Fruit fly (Drosophila melanogaster) whole organism, embryonic: ENCODE results near the gene CG7377.
A peak's percentile ranks its signal among the peaks of the same experiment; 100 is the strongest.

ENCODE experiments used
- Atf3 ChIP-seq: fragments of 200-800 bp; sonication (Bioruptor generic); optimal IDR thresholded peaks from 3 replicates; lab custom pipeline; 2016; ENCODE audit warnings: missing biosample characterization, missing genetic modification characterization
- B-H2 ChIP-seq: fragments of 200-800 bp; sonication (Bioruptor generic); optimal IDR thresholded peaks from 2 replicates; lab custom pipeline; 2018; ENCODE audit warnings: missing biosample characterization, mild to moderate bottlenecking, missing genetic modification characterization
- BEAF-32 ChIP-seq: fragments of 200-800 bp; sonication (Bioruptor generic); optimal IDR thresholded peaks from 3 replicates; lab custom pipeline; 2017; ENCODE audit warnings: missing biosample characterization, missing genetic modification characterization, mild to moderate bottlenecking, moderate library complexity, missing genetic modification reagents
- CG12236 ChIP-seq: fragments of 200-800 bp; sonication (Bioruptor generic); optimal IDR thresholded peaks from 2 replicates; lab custom pipeline; 2016; ENCODE audit warnings: missing biosample characterization, missing genetic modification characterization
- CG1233 ChIP-seq: fragments of 200-800 bp; sonication (Bioruptor generic); optimal IDR thresholded peaks from 4 replicates; lab custom pipeline; 2018; ENCODE audit warnings: missing biosample characterization, mild to moderate bottlenecking, missing genetic modification characterization
- CG16813 ChIP-seq: fragments of 200-800 bp; sonication (Bioruptor generic); IDR thresholded peaks from 3 replicates; pipeline ENCODE4 v1.3.6; 2022; ENCODE audit warnings: missing biosample characterization, missing genetic modification characterization; ENCODE audit not compliant: partially characterized antibody
- CG16815 ChIP-seq: fragments of 200-800 bp; sonication (Bioruptor generic); optimal IDR thresholded peaks from 3 replicates; lab custom pipeline; 2017; ENCODE audit warnings: missing biosample characterization, mild to moderate bottlenecking, missing genetic modification characterization
- CG4730 ChIP-seq: fragments of 200-800 bp; sonication (Bioruptor generic); IDR thresholded peaks from 2 replicates; pipeline ENCODE4 v1.3.6; 2022; ENCODE audit warnings: missing biosample characterization, missing genetic modification characterization
- CG8290 ChIP-seq, 3 experiments: fragments of 200-800 bp; sonication (Bioruptor generic); optimal IDR thresholded peaks; 2 replicates each; lab custom pipeline; 2016 to 2019; ENCODE audit warnings: missing biosample characterization in 3 of 3, missing genetic modification characterization in 3 of 3, mild to moderate bottlenecking in 2 of 3, moderate library complexity in 1 of 3
- CG8924 ChIP-seq: fragments of 200-800 bp; optimal IDR thresholded peaks from 3 replicates; lab custom pipeline; 2019; ENCODE audit warnings: missing biosample characterization, mild to moderate bottlenecking, missing genetic modification characterization, moderate library complexity
- CG9932 ChIP-seq: fragments of 200-800 bp; sonication (Bioruptor generic); IDR thresholded peaks from 2 replicates; pipeline ENCODE4 v1.3.6; 2022; ENCODE audit warnings: missing biosample characterization, missing genetic modification characterization
- D19A ChIP-seq: fragments of 200-800 bp; optimal IDR thresholded peaks from 3 replicates; lab custom pipeline; 2019; ENCODE audit warnings: missing biosample characterization, mild to moderate bottlenecking, missing genetic modification characterization, moderate library complexity
- H2.0 ChIP-seq: fragments of 200-800 bp; sonication (Bioruptor generic); IDR thresholded peaks from 2 replicates; pipeline ENCODE4 v1.3.6; 2022; ENCODE audit warnings: missing biosample characterization, missing genetic modification characterization
- Hand ChIP-seq: fragments of 200-800 bp; sonication (Bioruptor generic); optimal IDR thresholded peaks from 2 replicates; lab custom pipeline; 2017; ENCODE audit warnings: mild to moderate bottlenecking, missing biosample characterization, missing genetic modification reagents, missing genetic modification characterization
- Hr3 ChIP-seq: fragments of 200-800 bp; sonication (Bioruptor generic); optimal IDR thresholded peaks from 3 replicates; lab custom pipeline; 2016; ENCODE audit warnings: missing biosample characterization, missing genetic modification characterization
- Neu2 ChIP-seq: fragments of 200-800 bp; sonication (Bioruptor generic); optimal IDR thresholded peaks from 3 replicates; lab custom pipeline; 2016; ENCODE audit warnings: missing biosample characterization, missing genetic modification characterization, borderline replicate concordance
- Nf-YB ChIP-seq: fragments of 200-800 bp; sonication (Bioruptor generic); optimal IDR thresholded peaks from 3 replicates; lab custom pipeline; 2019; ENCODE audit warnings: missing biosample characterization, mild to moderate bottlenecking, missing genetic modification characterization, moderate library complexity
- NfI ChIP-seq: fragments of 200-800 bp; sonication (Bioruptor generic); optimal IDR thresholded peaks from 3 replicates; lab custom pipeline; 2018; ENCODE audit warnings: missing biosample characterization, mild to moderate bottlenecking, missing genetic modification characterization, moderate library complexity
- Sox100B ChIP-seq: fragments of 200-800 bp; sonication (Bioruptor generic); optimal IDR thresholded peaks from 3 replicates; lab custom pipeline; 2018; ENCODE audit warnings: missing biosample characterization, mild to moderate bottlenecking, missing genetic modification characterization
- Trl ChIP-seq, 3 experiments: fragments of >200 bp in 2 of 3; fragments of 200-800 bp in 1 of 3; sonication (Bioruptor generic) in 1 of 3; optimal IDR thresholded peaks; 2 replicates in 1 of 3; 3 replicates in 2 of 3; lab custom pipeline; 2016 to 2017; ENCODE audit warnings: missing biosample characterization in 1 of 3, missing genetic modification characterization in 1 of 3
- amos ChIP-seq: fragments of 200-800 bp; sonication (Bioruptor generic); IDR thresholded peaks from 2 replicates; pipeline ENCODE4 v1.3.6; 2022; ENCODE audit warnings: missing biosample characterization, missing genetic modification characterization; ENCODE audit not compliant: partially characterized antibody
- cad ChIP-seq: fragments of >200 bp; optimal IDR thresholded peaks from 2 replicates; lab custom pipeline; 2017; ENCODE audit warnings: missing biosample characterization, missing genetic modification characterization
- ci ChIP-seq: fragments of 200-800 bp; sonication (Bioruptor generic); IDR thresholded peaks from 3 replicates; pipeline ENCODE4 v1.3.6; 2022; ENCODE audit warnings: missing biosample characterization, missing genetic modification characterization
- dimm ChIP-seq: fragments of 200-800 bp; sonication (Bioruptor generic); IDR thresholded peaks from 2 replicates; pipeline ENCODE4 v1.3.6; 2022; ENCODE audit warnings: missing biosample characterization, missing genetic modification characterization
- esg ChIP-seq: fragments of 200-800 bp; sonication (Bioruptor generic); conservative IDR thresholded peaks from 2 replicates; pipeline ENCODE4 v1.3.6; 2022; ENCODE audit warnings: missing biosample characterization, missing genetic modification characterization
- fd102C ChIP-seq: fragments of 200-800 bp; sonication (Bioruptor generic); optimal IDR thresholded peaks from 2 replicates; lab custom pipeline; 2018; ENCODE audit warnings: missing biosample characterization, mild to moderate bottlenecking, missing genetic modification characterization, moderate library complexity
- fru ChIP-seq: fragments of >200 bp; optimal IDR thresholded peaks from 2 replicates; lab custom pipeline; 2017
- gce ChIP-seq: fragments of 200-800 bp; sonication (Bioruptor generic); IDR thresholded peaks from 3 replicates; pipeline ENCODE4 v1.3.6; 2022; ENCODE audit warnings: missing biosample characterization, missing genetic modification characterization
- gt ChIP-seq: fragments of 200-800 bp; sonication (Bioruptor generic); IDR thresholded peaks from 2 replicates; pipeline ENCODE4 v1.3.6; 2022; ENCODE audit warnings: missing biosample characterization, missing genetic modification characterization
- hb ChIP-seq: fragments of 200-800 bp; sonication (Bioruptor generic); IDR thresholded peaks from 3 replicates; pipeline ENCODE4 v1.3.6; 2022; ENCODE audit warnings: missing biosample characterization, missing genetic modification characterization; ENCODE audit not compliant: partially characterized antibody
- insv ChIP-seq, 2 experiments: fragments of 200-800 bp; sonication (Bioruptor generic); optimal IDR thresholded peaks; 3 replicates each; lab custom pipeline; 2016 to 2018; ENCODE audit warnings: missing biosample characterization in 2 of 2, missing genetic modification characterization in 2 of 2
- jumu ChIP-seq: fragments of 200-800 bp; sonication (Bioruptor generic); optimal IDR thresholded peaks from 3 replicates; lab custom pipeline; 2016; ENCODE audit warnings: missing biosample characterization, missing genetic modification characterization
- kni ChIP-seq: fragments of 200-800 bp; sonication (Bioruptor generic); optimal IDR thresholded peaks from 3 replicates; lab custom pipeline; 2017; ENCODE audit warnings: mild to moderate bottlenecking, missing biosample characterization, missing genetic modification reagents, missing genetic modification characterization
- lov ChIP-seq, 2 experiments: fragments of 200-800 bp in 1 of 2; fragments of >200 bp in 1 of 2; sonication (Bioruptor generic) in 1 of 2; IDR thresholded peaks in 1 of 2; optimal IDR thresholded peaks in 1 of 2; 2 replicates in 1 of 2; 3 replicates in 1 of 2; pipeline versions ENCODE4 v1.3.6 to Lab custom; 2017 to 2022; ENCODE audit warnings: missing biosample characterization in 1 of 2, missing genetic modification characterization in 1 of 2
- nerfin-1 ChIP-seq: fragments of 200-800 bp; sonication (Bioruptor generic); optimal IDR thresholded peaks from 3 replicates; lab custom pipeline; 2019; ENCODE audit warnings: missing biosample characterization, mild to moderate bottlenecking, missing genetic modification characterization, moderate library complexity
- nom ChIP-seq: fragments of 200-800 bp; sonication (Bioruptor generic); optimal IDR thresholded peaks from 2 replicates; lab custom pipeline; 2017; ENCODE audit warnings: missing biosample characterization, missing genetic modification characterization, mild to moderate bottlenecking, moderate library complexity, missing genetic modification reagents
- odd ChIP-seq: fragments of 200-800 bp; sonication (Bioruptor generic); optimal IDR thresholded peaks from 2 replicates; lab custom pipeline; 2017; ENCODE audit warnings: missing biosample characterization, mild to moderate bottlenecking, missing genetic modification characterization
- pb ChIP-seq: fragments of 200-800 bp; sonication (Bioruptor generic); optimal IDR thresholded peaks from 3 replicates; lab custom pipeline; 2016; ENCODE audit warnings: missing biosample characterization, missing genetic modification characterization
- ro ChIP-seq: fragments of 200-800 bp; sonication (Bioruptor generic); IDR thresholded peaks from 2 replicates; pipeline ENCODE4 v1.3.6; 2022; ENCODE audit warnings: missing biosample characterization, missing genetic modification characterization
- sc ChIP-seq, 3 experiments: fragments of >200 bp in 2 of 3; fragments of 200-800 bp in 1 of 3; sonication (Bioruptor generic) in 1 of 3; optimal IDR thresholded peaks; 2 replicates in 2 of 3; 3 replicates in 1 of 3; lab custom pipeline; 2017; ENCODE audit warnings: mild to moderate bottlenecking in 1 of 3, missing biosample characterization in 1 of 3, missing genetic modification characterization in 1 of 3, missing genetic modification reagents in 1 of 3
- shn ChIP-seq: fragments of 200-800 bp; sonication (Bioruptor generic); optimal IDR thresholded peaks from 3 replicates; lab custom pipeline; 2016; ENCODE audit warnings: missing biosample characterization, missing genetic modification characterization
- sim ChIP-seq: fragments of 200-800 bp; sonication (Bioruptor generic); IDR thresholded peaks from 2 replicates; pipeline ENCODE4 v1.3.6; 2022; ENCODE audit warnings: missing biosample characterization, missing genetic modification characterization
- sisA ChIP-seq: fragments of 200-800 bp; sonication (Bioruptor generic); IDR thresholded peaks from 2 replicates; pipeline ENCODE4 v1.3.6; 2022; ENCODE audit warnings: missing biosample characterization, missing genetic modification characterization
- sna ChIP-seq: fragments of 200-800 bp; sonication (Bioruptor generic); IDR thresholded peaks from 2 replicates; pipeline ENCODE4 v1.3.6; 2022; ENCODE audit warnings: missing biosample characterization, missing genetic modification characterization; ENCODE audit not compliant: partially characterized antibody
- sr ChIP-seq: fragments of 200-800 bp; sonication (Bioruptor generic); IDR thresholded peaks from 3 replicates; pipeline ENCODE4 v1.3.6; 2022; ENCODE audit warnings: missing biosample characterization, missing genetic modification characterization
- tgo ChIP-seq: fragments of 200-800 bp; sonication (Bioruptor generic); IDR thresholded peaks from 3 replicates; pipeline ENCODE4 v1.3.6; 2022; ENCODE audit warnings: missing biosample characterization, missing genetic modification characterization
- tll ChIP-seq, 2 experiments: fragments of 200-800 bp in 1 of 2; fragments of >200 bp in 1 of 2; sonication (Bioruptor generic) in 1 of 2; optimal IDR thresholded peaks; 2 replicates each; lab custom pipeline; 2017 to 2019; ENCODE audit warnings: missing biosample characterization in 2 of 2, missing genetic modification characterization in 2 of 2, mild to moderate bottlenecking in 1 of 2, moderate library complexity in 1 of 2
- unpg ChIP-seq: fragments of 200-800 bp; sonication (Bioruptor generic); optimal IDR thresholded peaks from 3 replicates; lab custom pipeline; 2018; ENCODE audit warnings: missing biosample characterization, mild to moderate bottlenecking, missing genetic modification characterization, moderate library complexity
- zfh1 ChIP-seq: fragments of 200-800 bp; sonication (Bioruptor generic); IDR thresholded peaks from 3 replicates; pipeline ENCODE4 v1.3.6; 2022; ENCODE audit warnings: missing biosample characterization, missing genetic modification characterization

Gene CG7377

DNA sequence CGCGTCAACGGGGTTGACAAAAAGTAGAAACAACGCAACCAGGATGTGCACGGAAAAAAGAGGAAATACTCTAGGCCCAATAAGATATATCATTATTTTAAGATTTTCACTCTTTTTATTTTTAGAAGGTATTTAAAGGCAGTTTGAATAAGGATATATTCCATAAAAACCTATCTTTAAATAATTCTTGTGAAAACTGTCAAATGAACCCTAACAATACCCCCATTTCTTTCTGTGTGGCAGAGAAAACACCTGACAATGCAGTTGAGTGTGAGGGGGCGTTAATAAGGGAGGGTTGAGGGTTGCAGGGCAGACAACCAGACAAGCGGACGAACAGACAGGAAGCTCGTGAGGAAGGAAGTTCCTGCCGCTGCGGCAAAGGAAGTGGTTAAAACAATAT lies 37.5 kb upstream of the CG7377 start (continued):
- TF ChIP-seq Neu2 (GFP tag; lab: Kevin White, UChicago) (no peak), tll (GFP tag; optimal IDR thresholded peaks at IDR 0.05; lab: Kevin White, UChicago) (no peak), CG4730 (GFP tag; lab: Robert Waterston, UW) (no peak), dimm (no peak), CG9932 (GFP tag; lab: Robert Waterston, UW) (no peak), CG8924 (tag; lab: Kevin White, UChicago) (peak; percentile 44), fd102C (no peak), BEAF-32 (no peak), esg (GFP tag; lab: Robert Waterston, UW) (no peak; the same call in 1 of the 2 replicates), fru (lab: Kevin White, UChicago) (no peak), gt (no peak), CG12236 (GFP tag; lab: Kevin White, UChicago) (no peak), Hand (GFP tag; lab: Kevin White, UChicago) (no peak), nom (GFP tag; lab: Kevin White, UChicago) (peak; percentile 8), D19A (tag; lab: Kevin White, UChicago) (peak; percentile 61), sim (no peak), insv (GFP tag; optimal IDR thresholded peaks at IDR 0.05; lab: Kevin White, UChicago) (no peak), tgo (GFP tag; lab: Robert Waterston, UW) (0 out of 3 replicates have a peak, but pooled peaks have one; percentile 43), CG8290 (GFP tag; optimal IDR thresholded peaks at IDR 0.05; lab: Kevin White, UChicago) (no peak), CG8290 (tag; optimal IDR thresholded peaks at IDR 0.05; lab: Kevin White, UChicago) (no peak), Atf3 (GFP tag; lab: Kevin White, UChicago) (no peak), B-H2 (GFP tag; lab: Kevin White, UChicago) (no peak), odd (GFP tag; lab: Kevin White, UChicago) (no peak), pb (GFP tag; lab: Kevin White, UChicago) (no peak), jumu (peak; percentile 14), lov (optimal IDR thresholded peaks at IDR 0.05; lab: Kevin White, UChicago) (no peak), lov (GFP tag; IDR thresholded peaks at IDR 0.05; lab: Robert Waterston, UW) (no peak), amos (no peak), sisA (GFP tag; lab: Robert Waterston, UW) (peak; percentile 45), ci (GFP tag; lab: Robert Waterston, UW) (0 out of 3 replicates have a peak, but pooled peaks have one; percentile 53), zfh1 (GFP tag; lab: Robert Waterston, UW) (peak; percentile 54; the same call in 1 of the 3 replicates), Trl (optimal IDR thresholded peaks at IDR 0.05; lab: Kevin White, UChicago) (no peak), Trl (GFP tag; optimal IDR thresholded peaks at IDR 0.05; lab: Kevin White, UChicago) (no peak), shn (no peak), unpg (GFP tag; lab: Kevin White, UChicago) (peak; percentile 60), Hr3 (GFP tag; lab: Kevin White, UChicago) (peak; percentile 20), cad (GFP tag; lab: Kevin White, UChicago) (no peak), NfI (GFP tag; lab: Kevin White, UChicago) (no peak), sna (no peak), gce (no peak), kni (GFP tag; lab: Kevin White, UChicago) (no peak), sc (optimal IDR thresholded peaks at IDR 0.05; lab: Kevin White, UChicago) (no peak), sc (GFP tag; optimal IDR thresholded peaks at IDR 0.05; lab: Kevin White, UChicago) (peak; percentile 36), H2.0 (GFP tag; lab: Robert Waterston, UW) (0 out of 2 replicates have a peak, but pooled peaks have one; percentile 26), nerfin-1 (peak; percentile 35), Sox100B (GFP tag; lab: Kevin White, UChicago) (peak; percentile 9), ro (GFP tag; lab: Robert Waterston, UW) (no peak), Nf-YB (GFP tag; lab: Kevin White, UChicago) (no peak), sr (no peak), CG1233 (GFP tag; lab: Kevin White, UChicago) (no peak), hb (GFP tag; lab: Robert Waterston, UW) (no peak), CG16813 (GFP tag; lab: Robert Waterston, UW) (0 out of 3 replicates have a peak, but pooled peaks have one; percentile 21), CG16815 (GFP tag; lab: Kevin White, UChicago) (peak; percentile 3)
